Worm (Caenorhabditis elegans): ENCODE results near the gene srx-87.

- TF ChIP-seq ama-1 (optimal IDR thresholded peaks at IDR 0.05) (no peak), pag-3 (tag; optimal IDR thresholded peaks at IDR 0.05; ENCODE audit: borderline replicate concordance) (no peak), zip-5 (tag; optimal IDR thresholded peaks at IDR 0.05) (no peak), fkh-6 (tag; optimal IDR thresholded peaks at IDR 0.05) (no peak), pqm-1 (tag; optimal IDR thresholded peaks at IDR 0.05) (no peak), lin-11 (tag; optimal IDR thresholded peaks at IDR 0.05) (no peak), ceh-48 (tag; optimal IDR thresholded peaks at IDR 0.05) (no peak), hlh-13 (GFP tag; optimal IDR thresholded peaks at IDR 0.05) (no peak), ceh-14 (tag; optimal IDR thresholded peaks at IDR 0.05) (no peak), lim-6 (tag; optimal IDR thresholded peaks at IDR 0.05) (no peak), sox-4 (tag; optimal IDR thresholded peaks at IDR 0.05) (no peak), nhr-11 (tag; optimal IDR thresholded peaks at IDR 0.05) (no peak)
Measured at ce11 chrV:11593427-11593826, 28.8 kb downstream of the srx-87 start, which contains the start of gene srx-80.
